Worm (Caenorhabditis elegans) whole organism, L4/young adult: ENCODE results near the gene col-39.

Experiments
- W03F9.2 ChIP-seq: fragments of 150-350 bp; optimal IDR thresholded peaks from 2 replicates; lab custom pipeline; 2014; ENCODE audit warnings: missing biosample characterization, missing genetic modification characterization
- dao-5 ChIP-seq: sonication (generic microtip); optimal IDR thresholded peaks from 2 replicates; lab custom pipeline; 2016; ENCODE audit warnings: missing genotype, missing genetic modification characterization, moderate library complexity, missing compliant biosample characterization
- him-1 ChIP-seq: sonication (generic microtip); optimal IDR thresholded peaks from 2 replicates; lab custom pipeline; 2016; ENCODE audit warnings: missing genotype, missing genetic modification reagents, missing genetic modification characterization, missing compliant biosample characterization

DNA sequence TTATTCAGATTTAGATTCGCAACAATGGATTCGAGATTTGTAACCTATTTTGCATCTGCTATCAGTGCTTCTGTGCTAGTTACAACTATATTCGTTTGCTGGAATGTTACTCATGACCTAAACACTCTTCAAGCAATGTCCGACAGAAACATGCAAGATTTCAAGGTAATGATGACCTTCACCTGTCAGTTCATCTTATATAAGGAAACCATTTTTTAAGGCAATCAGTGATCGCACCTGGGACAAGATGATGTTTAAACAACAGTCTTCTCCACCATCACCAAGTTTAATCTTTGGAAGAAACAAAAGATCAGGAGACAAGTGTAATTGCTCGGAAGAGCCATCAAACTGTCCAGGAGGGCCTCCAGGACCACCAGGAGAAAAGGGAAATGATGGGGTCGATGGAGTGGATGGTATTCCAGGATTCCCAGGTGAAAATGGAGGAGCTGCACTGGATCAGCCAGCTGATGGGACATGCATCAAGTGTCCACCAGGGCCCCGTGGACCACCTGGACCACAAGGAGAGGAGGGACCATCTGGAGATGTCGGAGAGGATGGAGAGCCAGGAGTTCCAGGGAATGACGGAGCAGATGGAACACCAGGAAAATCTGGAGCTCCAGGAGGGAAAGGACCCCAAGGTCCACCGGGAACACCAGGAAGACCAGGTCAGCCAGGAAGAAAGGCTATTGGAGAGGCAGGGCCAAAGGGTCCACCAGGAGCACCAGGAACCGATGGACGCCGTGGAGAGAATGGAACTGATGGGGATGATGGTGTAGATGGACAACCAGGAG, 927 bp upstream of the col-39 start, which contains the start of gene col-79:
- TF ChIP-seq W03F9.2 (tag; lab: Kevin White, UChicago), result no peak
- no peak for TF ChIP-seq him-1
- no peak for TF ChIP-seq dao-5 (tag; lab: Kevin White, UChicago)
